Worm (Caenorhabditis elegans): ENCODE measurements around the gene srp-7.

Gene srp-7

DNA sequence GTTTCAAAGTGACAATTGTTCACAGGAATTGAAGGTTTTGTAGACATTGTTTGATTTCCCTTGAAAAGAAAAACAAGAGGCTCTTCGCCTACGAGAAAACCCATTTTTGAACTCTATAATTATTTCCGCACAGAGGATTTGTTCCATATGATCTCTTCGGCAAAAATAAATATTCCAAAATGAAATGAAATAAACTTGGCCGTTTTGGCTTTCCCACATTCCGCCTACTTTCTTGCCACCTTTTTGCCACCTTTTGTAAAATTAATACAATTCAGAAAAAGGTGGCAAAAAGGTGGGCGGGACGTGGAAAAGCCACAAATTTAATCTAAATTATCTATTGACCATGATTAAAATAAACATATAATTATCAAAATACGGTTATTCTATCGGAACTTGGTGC lies 9.5 kb downstream of the srp-7 start, which contains the start of gene F20D6.15:
Gene F20D6.15 (minus strand): TSS at position 47 of the 400 bp plus-strand sequence.
- TF ChIP-seq tbx-11 (GFP tag; IDR thresholded peaks at IDR 0.05) (no peak), aly-1 (tag; optimal IDR thresholded peaks at IDR 0.05) (no peak), ceh-36 (tag; optimal IDR thresholded peaks at IDR 0.05) (no peak), scrt-1 (GFP tag; IDR thresholded peaks at IDR 0.05) (no peak), ceh-13 (GFP tag; optimal IDR thresholded peaks at IDR 0.05) (no peak), ets-7 (tag; optimal IDR thresholded peaks at IDR 0.05) (no peak), tbx-37 (GFP tag; conservative IDR thresholded peaks at IDR 0.05) (no peak), hnd-1 (tag; optimal IDR thresholded peaks at IDR 0.05) (no peak), F13C5.2 (tag; optimal IDR thresholded peaks at IDR 0.05) (no peak), ama-1 (optimal IDR thresholded peaks at IDR 0.05) (no peak), hmg-4 (GFP tag; optimal IDR thresholded peaks at IDR 0.05) (no peak), B0310.2 (tag; optimal IDR thresholded peaks at IDR 0.05) (no peak), tra-4 (tag; optimal IDR thresholded peaks at IDR 0.05) (no peak), hmbx-1 (tag; optimal IDR thresholded peaks at IDR 0.05) (no peak), pes-1 (GFP tag; IDR thresholded peaks at IDR 0.05) (no peak), sea-1 (GFP tag; conservative IDR thresholded peaks at IDR 0.05) (no peak), flt-1 (GFP tag; IDR thresholded peaks at IDR 0.05) (no peak)

ce11 chrV:8190016-8190415 lies 11.1 kb downstream of the srp-7 start, which contains the start of gene F20D6.12:
F20D6.12 (minus strand) TSS chrV:8190116.
- TF ChIP-seq hmbx-1 (tag; optimal IDR thresholded peaks at IDR 0.05) (no peak), tbx-37 (GFP tag; conservative IDR thresholded peaks at IDR 0.05) (no peak), F13C5.2 (tag; optimal IDR thresholded peaks at IDR 0.05) (no peak), tbx-11 (GFP tag; IDR thresholded peaks at IDR 0.05) (no peak)

DNA sequence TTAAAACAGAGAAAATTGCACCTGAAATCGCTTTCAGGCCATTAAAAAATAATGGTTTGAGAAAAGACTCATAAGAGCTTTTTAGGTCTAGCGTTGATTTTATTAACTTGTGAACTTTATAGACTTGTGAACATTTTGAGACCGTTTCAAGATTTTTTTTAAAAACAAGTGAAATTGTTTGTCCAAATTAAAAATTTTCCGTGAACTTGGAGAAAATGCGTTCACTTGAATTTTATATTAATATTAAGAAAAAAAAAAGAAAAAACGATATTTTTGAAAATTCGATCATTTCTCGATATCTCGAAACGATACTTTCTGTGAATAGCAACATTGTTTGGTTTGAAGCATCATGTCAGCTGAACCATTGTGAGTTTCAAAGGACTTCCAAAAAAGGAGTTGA lies 11.5 kb downstream of the srp-7 start, which contains the start of gene F20D6.1:
Gene F20D6.1 (plus strand): TSS at position 301 of the 400 bp plus-strand sequence.
- no peak for TF ChIP-seq ama-1 (optimal IDR thresholded peaks at IDR 0.05)
- no peak for TF ChIP-seq tbx-11 (GFP tag; IDR thresholded peaks at IDR 0.05)
- TF ChIP-seq B0310.2 (tag; optimal IDR thresholded peaks at IDR 0.05): no peak
- no peak for TF ChIP-seq hnd-1 (tag; optimal IDR thresholded peaks at IDR 0.05)
- TF ChIP-seq pes-1 (GFP tag; IDR thresholded peaks at IDR 0.05): no peak
- no peak for TF ChIP-seq flt-1 (GFP tag; IDR thresholded peaks at IDR 0.05)
- TF ChIP-seq ceh-36 (tag; optimal IDR thresholded peaks at IDR 0.05): no peak
- TF ChIP-seq tra-4 (tag; optimal IDR thresholded peaks at IDR 0.05): no peak
- no peak for TF ChIP-seq tbx-37 (GFP tag; conservative IDR thresholded peaks at IDR 0.05)
- TF ChIP-seq F13C5.2 (tag; optimal IDR thresholded peaks at IDR 0.05): no peak
- no peak for TF ChIP-seq ets-7 (tag; optimal IDR thresholded peaks at IDR 0.05)
- TF ChIP-seq aly-1 (tag; optimal IDR thresholded peaks at IDR 0.05): no peak
- TF ChIP-seq ceh-13 (GFP tag; optimal IDR thresholded peaks at IDR 0.05): no peak

- TF ChIP-seq hmbx-1 (tag; optimal IDR thresholded peaks at IDR 0.05) (no peak), hnd-1 (tag; optimal IDR thresholded peaks at IDR 0.05) (no peak), F13C5.2 (tag; optimal IDR thresholded peaks at IDR 0.05) (no peak), sea-1 (GFP tag; conservative IDR thresholded peaks at IDR 0.05) (no peak), pes-1 (GFP tag; IDR thresholded peaks at IDR 0.05) (no peak), aly-1 (tag; optimal IDR thresholded peaks at IDR 0.05) (no peak), hmg-4 (GFP tag; optimal IDR thresholded peaks at IDR 0.05) (no peak), ama-1 (optimal IDR thresholded peaks at IDR 0.05) (no peak), ceh-36 (tag; optimal IDR thresholded peaks at IDR 0.05) (no peak), ets-7 (tag; optimal IDR thresholded peaks at IDR 0.05) (no peak), tbx-11 (GFP tag; IDR thresholded peaks at IDR 0.05) (no peak), ceh-13 (GFP tag; optimal IDR thresholded peaks at IDR 0.05) (no peak), flt-1 (GFP tag; IDR thresholded peaks at IDR 0.05) (no peak), tra-4 (tag; optimal IDR thresholded peaks at IDR 0.05) (no peak), scrt-1 (GFP tag; IDR thresholded peaks at IDR 0.05) (no peak), B0310.2 (tag; optimal IDR thresholded peaks at IDR 0.05) (no peak), tbx-37 (GFP tag; conservative IDR thresholded peaks at IDR 0.05) (no peak)
Observed at ce11 chrV:8195889-8196418, 17.0 kb downstream of the srp-7 start, which contains the start of gene F20D6.10. F20D6.10 (minus strand) TSS chrV:8195939.

DNA sequence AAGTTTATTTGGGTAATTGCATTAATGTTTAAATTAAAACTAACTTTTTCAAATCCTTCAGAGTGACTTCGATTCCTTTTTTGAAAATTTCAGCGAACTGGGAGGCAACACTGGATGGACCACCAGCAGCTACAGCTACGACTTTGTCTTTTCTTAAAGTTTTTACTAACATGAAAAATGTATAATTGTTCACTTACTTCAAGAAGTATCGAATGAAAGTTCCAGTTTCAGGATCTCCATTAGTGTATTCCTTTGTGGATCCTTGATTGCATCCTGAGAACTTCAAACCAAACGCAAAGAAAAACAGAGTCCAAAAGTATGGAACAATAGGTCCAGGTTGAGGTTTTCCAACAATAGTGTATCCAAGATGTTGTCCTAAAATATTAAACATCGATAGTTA lies 18.1 kb downstream of the srp-7 start:
- TF ChIP-seq ceh-13 (GFP tag; optimal IDR thresholded peaks at IDR 0.05) (no peak), F13C5.2 (tag; optimal IDR thresholded peaks at IDR 0.05) (no peak), scrt-1 (GFP tag; IDR thresholded peaks at IDR 0.05) (no peak), hnd-1 (tag; optimal IDR thresholded peaks at IDR 0.05) (no peak), ama-1 (optimal IDR thresholded peaks at IDR 0.05) (no peak), hmg-4 (GFP tag; optimal IDR thresholded peaks at IDR 0.05) (no peak), ceh-36 (tag; optimal IDR thresholded peaks at IDR 0.05) (no peak), flt-1 (GFP tag; IDR thresholded peaks at IDR 0.05) (no peak), ets-7 (tag; optimal IDR thresholded peaks at IDR 0.05) (no peak), tbx-37 (GFP tag; conservative IDR thresholded peaks at IDR 0.05) (no peak), hmbx-1 (tag; optimal IDR thresholded peaks at IDR 0.05) (no peak), tra-4 (tag; optimal IDR thresholded peaks at IDR 0.05) (no peak)

DNA sequence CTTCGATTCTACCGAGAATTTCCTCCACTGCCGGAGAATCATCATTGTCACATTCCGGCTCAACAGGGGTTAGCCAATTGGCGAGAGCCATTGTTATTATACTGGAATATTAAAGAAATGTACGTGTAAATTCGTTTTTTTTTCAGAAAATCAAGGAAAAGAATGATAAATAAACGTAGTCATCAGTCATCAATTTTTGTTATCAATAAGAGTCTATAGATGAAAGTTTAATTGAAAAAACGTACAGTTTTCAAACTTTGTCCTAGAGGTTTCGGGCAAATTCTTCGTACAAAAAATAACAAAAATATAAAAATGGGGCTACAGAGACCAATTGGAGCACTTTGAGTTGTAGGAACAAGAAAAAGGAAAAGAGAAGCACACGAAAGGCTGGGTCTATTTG lies 20.1 kb downstream of the srp-7 start, which contains the start of gene F20D6.11:
Gene F20D6.11 (minus strand): TSS at position 101 of the 400 bp plus-strand sequence.
- TF ChIP-seq tra-4 (tag; optimal IDR thresholded peaks at IDR 0.05) (no peak), ceh-13 (GFP tag; optimal IDR thresholded peaks at IDR 0.05) (no peak), F13C5.2 (tag; optimal IDR thresholded peaks at IDR 0.05) (no peak), scrt-1 (GFP tag; IDR thresholded peaks at IDR 0.05) (no peak), aly-1 (tag; optimal IDR thresholded peaks at IDR 0.05) (no peak), hnd-1 (tag; optimal IDR thresholded peaks at IDR 0.05) (no peak), hmbx-1 (tag; optimal IDR thresholded peaks at IDR 0.05) (no peak), tbx-11 (GFP tag; IDR thresholded peaks at IDR 0.05) (no peak), sea-1 (GFP tag; conservative IDR thresholded peaks at IDR 0.05) (no peak)

ce11 chrV:8201229-8201858 lies 22.4 kb downstream of the srp-7 start, which contains the start of gene cri-2:
cri-2 (plus strand) TSS chrV:8201808.
- TF ChIP-seq flt-1 (GFP tag; IDR thresholded peaks at IDR 0.05) (no peak), tbx-11 (GFP tag; IDR thresholded peaks at IDR 0.05) (no peak), ceh-13 (GFP tag; optimal IDR thresholded peaks at IDR 0.05) (no peak), F13C5.2 (tag; optimal IDR thresholded peaks at IDR 0.05) (no peak), aly-1 (tag; optimal IDR thresholded peaks at IDR 0.05) (no peak), hnd-1 (tag; optimal IDR thresholded peaks at IDR 0.05) (no peak), ets-7 (tag; optimal IDR thresholded peaks at IDR 0.05) (no peak), pes-1 (GFP tag; IDR thresholded peaks at IDR 0.05) (no peak)

Measured in whole organism, early embryonic.